Worm (Caenorhabditis elegans) whole organism, L2 larva: ENCODE data around the gene srlf-4.

ENCODE experiments used
- R02D3.7 ChIP-seq: fragments of 150-350 bp; optimal IDR thresholded peaks from 2 replicates; lab custom pipeline; 2014; ENCODE audit warnings: missing biosample characterization, missing genetic modification characterization
- Y55F3AM.14 ChIP-seq: fragments of 200-800 bp; sonication (Bioruptor generic); optimal IDR thresholded peaks from 2 replicates; lab custom pipeline; 2018; ENCODE audit warnings: mild to moderate bottlenecking, missing genetic modification characterization, missing compliant biosample characterization
- ZK546.5 ChIP-seq: sonication (generic microtip); optimal IDR thresholded peaks from 2 replicates; lab custom pipeline; 2017; ENCODE audit warnings: missing biosample characterization, missing genetic modification characterization
- alr-1 ChIP-seq: fragments of 150-350 bp; optimal IDR thresholded peaks from 2 replicates; lab custom pipeline; 2014; ENCODE audit warnings: missing biosample characterization, missing genetic modification characterization
- aly-2 ChIP-seq: fragments of 150-350 bp; optimal IDR thresholded peaks from 2 replicates; lab custom pipeline; 2014; ENCODE audit warnings: missing biosample characterization, missing genetic modification characterization
- ama-1 ChIP-seq: fragments of 150-350 bp; optimal IDR thresholded peaks from 2 replicates; lab custom pipeline; 2018; ENCODE audit warnings: inconsistent platforms
- blmp-1 ChIP-seq: sonication (generic microtip); optimal IDR thresholded peaks from 2 replicates; lab custom pipeline; 2017; ENCODE audit warnings: missing genetic modification characterization, mild to moderate bottlenecking, missing compliant biosample characterization, antibody characterized with exemption, moderate library complexity; ENCODE audit not compliant: insufficient read depth
- ceh-82 ChIP-seq: fragments of 150-350 bp; optimal IDR thresholded peaks from 2 replicates; lab custom pipeline; 2014; ENCODE audit warnings: missing biosample characterization, missing genetic modification characterization
- crh-2 ChIP-seq: sonication (generic microtip); optimal IDR thresholded peaks from 2 replicates; lab custom pipeline; 2017; ENCODE audit warnings: missing biosample characterization, missing genetic modification characterization
- dmd-4 ChIP-seq: sonication (generic microtip); optimal IDR thresholded peaks from 2 replicates; lab custom pipeline; 2017; ENCODE audit warnings: missing biosample characterization, missing genetic modification characterization
- elt-1 ChIP-seq: fragments of 150-350 bp; optimal IDR thresholded peaks from 2 replicates; lab custom pipeline; 2014; ENCODE audit warnings: missing biosample characterization, missing genetic modification characterization
- fos-1 ChIP-seq: fragments of 150-350 bp; optimal IDR thresholded peaks from 2 replicates; lab custom pipeline; 2014; ENCODE audit warnings: missing biosample characterization, missing genetic modification characterization
- lin-11 ChIP-seq: fragments of 150-350 bp; sonication (generic microtip); optimal IDR thresholded peaks from 2 replicates; lab custom pipeline; 2014; ENCODE audit warnings: missing biosample characterization, missing genetic modification characterization, inconsistent platforms, mixed read lengths
- lin-13 ChIP-seq: fragments of 150-350 bp; optimal IDR thresholded peaks from 2 replicates; lab custom pipeline; 2014; ENCODE audit warnings: missing biosample characterization, missing genetic modification reagents, missing genetic modification characterization
- lin-39 ChIP-seq: fragments of 150-350 bp; optimal IDR thresholded peaks from 2 replicates; lab custom pipeline; 2014; ENCODE audit warnings: missing biosample characterization, missing genetic modification reagents, missing genetic modification characterization
- lsy-2 ChIP-seq, 2 experiments: fragments of 150-350 bp in 1 of 2; sonication (generic microtip) in 1 of 2; optimal IDR thresholded peaks; 2 replicates each; lab custom pipeline; 2014 to 2017; ENCODE audit warnings: missing biosample characterization in 2 of 2, missing genetic modification characterization in 2 of 2
- mab-5 ChIP-seq: fragments of 150-350 bp; optimal IDR thresholded peaks from 2 replicates; lab custom pipeline; 2014; ENCODE audit warnings: missing biosample characterization, missing genetic modification characterization
- nhr-10 ChIP-seq: sonication (generic microtip); optimal IDR thresholded peaks from 2 replicates; lab custom pipeline; 2017; ENCODE audit warnings: missing biosample characterization, missing genetic modification characterization
- nhr-11 ChIP-seq: fragments of 150-350 bp; optimal IDR thresholded peaks from 2 replicates; lab custom pipeline; 2014; ENCODE audit warnings: missing biosample characterization, missing genetic modification characterization
- nhr-12 ChIP-seq: fragments of 150-350 bp; optimal IDR thresholded peaks from 2 replicates; lab custom pipeline; 2014; ENCODE audit warnings: missing biosample characterization, missing genetic modification characterization
- nhr-23 ChIP-seq: fragments of 150-350 bp; optimal IDR thresholded peaks from 2 replicates; lab custom pipeline; 2014; ENCODE audit warnings: missing biosample characterization, missing genetic modification reagents, missing genetic modification characterization
- nhr-25 ChIP-seq: fragments of 150-350 bp; sonication (generic microtip); optimal IDR thresholded peaks from 3 replicates; lab custom pipeline; 2014; ENCODE audit warnings: missing biosample characterization, missing genetic modification characterization
- nhr-6 ChIP-seq: fragments of 150-350 bp; optimal IDR thresholded peaks from 2 replicates; lab custom pipeline; 2014; ENCODE audit warnings: missing biosample characterization, missing genetic modification characterization
- nhr-77 ChIP-seq: fragments of 150-350 bp; optimal IDR thresholded peaks from 2 replicates; lab custom pipeline; 2014; ENCODE audit warnings: missing biosample characterization, missing genetic modification characterization
- peb-1 ChIP-seq: fragments of 150-350 bp; optimal IDR thresholded peaks from 2 replicates; lab custom pipeline; 2014; ENCODE audit warnings: missing biosample characterization, missing genetic modification characterization
- skn-1 ChIP-seq: sonication (generic microtip); optimal IDR thresholded peaks from 2 replicates; lab custom pipeline; 2017; ENCODE audit warnings: missing biosample characterization, missing genetic modification characterization
- sma-3 ChIP-seq: sonication (generic microtip); optimal IDR thresholded peaks from 2 replicates; lab custom pipeline; 2016; ENCODE audit warnings: missing genetic modification reagents, missing genetic modification characterization, missing compliant biosample characterization
- sma-9 ChIP-seq, 2 experiments: fragments of 150-350 bp in 1 of 2; sonication (generic microtip) in 1 of 2; optimal IDR thresholded peaks; 2 replicates each; lab custom pipeline; 2014 to 2016; ENCODE audit warnings: missing genetic modification characterization in 2 of 2, mild to moderate bottlenecking in 1 of 2, missing biosample characterization in 1 of 2, missing compliant biosample characterization in 1 of 2, missing genetic modification reagents in 1 of 2, moderate library complexity in 1 of 2
- snpc-4 ChIP-seq: fragments of 150-350 bp; optimal IDR thresholded peaks from 2 replicates; lab custom pipeline; 2014; ENCODE audit warnings: missing biosample characterization, missing genetic modification characterization
- unc-39 ChIP-seq: fragments of 150-350 bp; optimal IDR thresholded peaks from 2 replicates; lab custom pipeline; 2014; ENCODE audit warnings: missing biosample characterization, missing genetic modification characterization
- unc-55 ChIP-seq: fragments of 150-350 bp; sonication (generic microtip); optimal IDR thresholded peaks from 3 replicates; lab custom pipeline; 2014; ENCODE audit warnings: missing biosample characterization, missing genetic modification reagents, missing genetic modification characterization
- zag-1 ChIP-seq: fragments of 150-350 bp; optimal IDR thresholded peaks from 2 replicates; lab custom pipeline; 2014; ENCODE audit warnings: missing biosample characterization, missing genetic modification characterization
- ztf-1 ChIP-seq: fragments of 200-800 bp; sonication (Bioruptor generic); conservative IDR thresholded peaks from 2 replicates; pipeline ENCODE4 v1.3.6; 2022; ENCODE audit warnings: missing genetic modification characterization, missing compliant biosample characterization
- ztf-11 ChIP-seq: sonication (generic microtip); optimal IDR thresholded peaks from 2 replicates; lab custom pipeline; 2017; ENCODE audit warnings: missing biosample characterization, missing genetic modification characterization

Gene srlf-4

DNA sequence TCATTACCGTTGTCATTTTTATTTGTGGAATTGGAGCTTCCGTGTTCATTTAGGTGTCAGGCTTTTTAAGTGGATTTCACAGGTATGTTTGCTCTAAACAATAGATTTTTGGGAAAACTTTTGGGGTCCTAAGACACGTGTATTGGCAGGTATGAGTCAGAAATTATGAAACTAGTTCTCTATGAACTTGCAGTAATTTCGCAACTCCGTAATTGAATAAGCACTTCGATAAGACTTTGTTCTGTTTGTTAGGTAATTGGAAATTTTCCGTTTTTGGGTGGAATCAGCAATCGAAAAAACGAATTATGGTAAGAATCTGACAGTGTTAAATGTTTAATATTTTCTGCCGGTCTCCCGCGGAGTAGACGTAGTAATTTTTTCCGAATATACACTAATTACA lies 27.1 kb downstream of the srlf-4 start:
- TF ChIP-seq unc-55 (GFP tag; lab: Kevin White, UChicago) (no peak), aly-2 (tag; lab: Kevin White, UChicago) (no peak), dmd-4 (tag; lab: Kevin White, UChicago) (no peak), nhr-77 (tag; lab: Kevin White, UChicago) (no peak), lin-11 (tag; lab: Kevin White, UChicago) (no peak), nhr-12 (tag; lab: Kevin White, UChicago) (no peak), mab-5 (tag; lab: Kevin White, UChicago) (no peak), nhr-11 (tag; lab: Kevin White, UChicago) (no peak), nhr-10 (tag; lab: Kevin White, UChicago) (no peak), sma-3 (no peak), fos-1 (tag; lab: Kevin White, UChicago) (no peak), skn-1 (tag; lab: Kevin White, UChicago) (no peak), nhr-25 (no peak), nhr-23 (no peak)

DNA sequence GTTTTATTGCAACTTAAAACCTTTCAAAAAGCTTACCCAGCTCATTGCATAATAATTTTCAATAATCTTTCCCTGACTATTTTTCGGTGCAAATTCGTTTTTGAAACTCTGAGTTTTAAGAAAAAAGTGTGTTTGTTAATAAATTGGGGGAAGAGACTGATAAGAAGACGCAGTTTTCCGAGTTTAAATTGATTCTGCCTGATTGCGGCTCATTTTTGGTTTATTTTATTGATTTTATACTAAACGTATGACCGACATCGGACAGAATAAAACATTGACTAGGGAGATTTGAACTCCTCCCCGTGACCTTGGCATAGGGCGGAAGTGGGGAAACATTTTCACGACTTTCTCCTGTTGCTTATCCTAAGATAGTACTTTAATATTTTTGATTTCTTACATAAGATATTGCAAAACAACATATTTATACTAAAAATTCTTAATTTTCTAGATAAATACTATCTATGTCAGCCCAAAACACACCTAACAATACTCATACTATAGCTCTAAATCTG lies 27.8 kb downstream of the srlf-4 start, which contains the start of gene K08D8.7:
Gene K08D8.7 (plus strand): TSS at position 462 of the 512 bp plus-strand sequence.
- TF ChIP-seq mab-5 (tag; lab: Kevin White, UChicago) (no peak), Y55F3AM.14 (no peak), fos-1 (tag; lab: Kevin White, UChicago) (peak; percentile 70), lin-13 (GFP tag; lab: Kevin White, UChicago) (no peak), crh-2 (tag; lab: Kevin White, UChicago) (no peak), nhr-11 (tag; lab: Kevin White, UChicago) (no peak), zag-1 (tag; lab: Kevin White, UChicago) (no peak)

DNA sequence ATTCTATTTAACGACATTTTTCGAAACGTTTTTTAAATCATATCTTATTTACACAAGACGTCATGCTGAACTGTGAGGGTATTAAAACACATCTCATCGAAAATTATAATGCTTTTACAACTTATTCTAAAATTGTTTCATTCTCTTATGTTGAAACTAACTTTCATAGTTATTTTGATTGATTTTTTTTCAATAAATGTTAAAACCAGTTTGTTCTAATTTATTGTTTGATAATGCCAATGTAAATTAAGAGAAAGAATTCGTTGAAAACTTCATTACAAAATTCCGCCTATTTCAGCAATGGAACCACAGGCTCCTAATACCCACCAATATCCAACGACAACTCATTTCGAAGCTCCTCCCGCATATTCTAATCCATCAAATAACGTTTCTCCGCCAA lies 29.2 kb downstream of the srlf-4 start, which contains the start of gene K08D8.11:
Gene K08D8.11 (plus strand): TSS at position 301 of the 400 bp plus-strand sequence.
- no peak for TF ChIP-seq lin-13 (GFP tag; lab: Kevin White, UChicago)
- no peak for TF ChIP-seq snpc-4
- no peak for TF ChIP-seq ama-1 (lab: Kevin White, UChicago)
- no peak for TF ChIP-seq ZK546.5 (tag; lab: Kevin White, UChicago)
- no peak for TF ChIP-seq blmp-1 (tag; lab: Kevin White, UChicago)
- TF ChIP-seq, all 48 proteins: peak for 0

DNA sequence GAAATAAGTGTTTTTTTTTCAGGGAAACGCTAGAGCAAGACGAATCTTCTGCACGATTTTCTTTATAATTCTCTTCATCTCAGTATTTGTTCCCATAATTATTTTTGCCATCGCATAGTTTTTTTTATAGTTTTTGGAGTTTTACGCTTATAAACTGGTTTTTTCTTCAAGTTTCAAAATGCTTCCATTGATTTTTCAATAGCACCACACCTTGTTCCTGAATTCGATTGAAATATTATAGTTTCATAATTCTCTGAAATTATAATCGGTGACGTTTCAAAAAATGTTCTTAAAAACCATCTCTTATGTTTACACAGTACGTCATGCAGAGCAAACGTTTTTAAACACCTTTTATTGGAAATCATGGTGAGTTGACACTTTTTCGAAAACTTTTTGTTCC lies 31.1 kb downstream of the srlf-4 start, which contains the start of gene K08D8.12:
Gene K08D8.12 (plus strand): TSS at position 301 of the 400 bp plus-strand sequence.
- TF ChIP-seq R02D3.7 (tag; lab: Kevin White, UChicago) (no peak), snpc-4 (no peak), elt-1 (tag; lab: Kevin White, UChicago) (no peak), ama-1 (lab: Kevin White, UChicago) (no peak), ceh-82 (tag; lab: Kevin White, UChicago) (no peak), ztf-1 (GFP tag; lab: Robert Waterston, UW) (no peak), peb-1 (tag; lab: Kevin White, UChicago) (no peak)

DNA sequence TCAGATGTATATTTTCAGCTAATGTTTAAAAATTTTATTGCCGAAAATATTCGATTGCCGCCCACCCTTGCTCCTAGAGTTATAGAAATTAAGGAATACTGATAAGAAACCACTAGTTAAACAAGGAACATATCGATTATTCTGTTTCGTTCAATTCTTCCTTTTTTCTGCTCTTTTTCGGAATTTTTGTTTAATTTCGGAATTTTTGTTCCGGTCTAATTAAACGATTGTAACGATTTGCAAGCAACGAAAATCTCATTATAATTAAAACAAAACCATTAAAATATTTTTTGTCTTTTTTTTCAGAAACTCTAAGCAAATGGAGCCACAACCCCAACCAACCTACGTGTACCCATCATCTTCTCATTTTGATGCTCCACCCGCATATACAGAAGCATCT lies 32.0 kb downstream of the srlf-4 start, which contains the start of gene K08D8.1:
Gene K08D8.1 (plus strand): TSS at position 301 of the 400 bp plus-strand sequence.
- TF ChIP-seq lin-39 (tag; lab: Kevin White, UChicago) (no peak), ama-1 (lab: Kevin White, UChicago) (no peak), peb-1 (tag; lab: Kevin White, UChicago) (no peak), lsy-2 (tag; optimal IDR thresholded peaks at IDR 0.05; lab: Kevin White, UChicago) (no peak), fos-1 (tag; lab: Kevin White, UChicago) (no peak), nhr-25 (no peak), nhr-6 (tag; lab: Kevin White, UChicago) (no peak), ztf-11 (tag; lab: Kevin White, UChicago) (no peak), alr-1 (tag; lab: Kevin White, UChicago) (no peak), unc-39 (tag; lab: Kevin White, UChicago) (no peak), ztf-1 (GFP tag; lab: Robert Waterston, UW) (no peak), dmd-4 (tag; lab: Kevin White, UChicago) (no peak), sma-9 (GFP tag; optimal IDR thresholded peaks at IDR 0.05; lab: Kevin White, UChicago) (no peak), sma-9 (tag; optimal IDR thresholded peaks at IDR 0.05; lab: Kevin White, UChicago) (no peak), crh-2 (tag; lab: Kevin White, UChicago) (no peak), mab-5 (tag; lab: Kevin White, UChicago) (no peak), sma-3 (no peak)
